Worm (Caenorhabditis elegans): Measurements from ENCODE around the gene C01C4.3.

C01C4.3 gene

DNA sequence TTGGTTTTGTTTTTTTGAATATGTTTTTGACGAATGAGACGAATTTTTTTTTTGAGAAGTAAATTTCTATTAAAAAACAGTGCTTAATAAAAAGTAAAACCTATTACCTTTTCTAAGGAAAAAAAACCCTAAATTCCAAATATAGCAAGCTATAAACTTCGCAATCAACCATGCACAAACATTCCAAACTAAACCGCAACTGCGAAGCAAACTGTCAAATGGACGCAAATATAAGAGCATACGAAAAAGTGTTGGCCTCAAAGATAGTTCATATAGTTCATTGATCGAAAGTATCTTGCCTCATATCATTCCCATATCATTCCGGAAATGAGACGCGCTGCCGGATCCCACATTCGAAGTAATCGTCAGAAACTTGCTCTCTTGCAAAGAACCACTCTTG, at the start of gene C01C4.3:
Gene C01C4.3 (plus strand): TSS at position 301 of the 400 bp plus-strand sequence.
- TF ChIP-seq dao-5 (tag; optimal IDR thresholded peaks at IDR 0.05) (no peak), W03F9.2 (tag; optimal IDR thresholded peaks at IDR 0.05) (no peak)

DNA sequence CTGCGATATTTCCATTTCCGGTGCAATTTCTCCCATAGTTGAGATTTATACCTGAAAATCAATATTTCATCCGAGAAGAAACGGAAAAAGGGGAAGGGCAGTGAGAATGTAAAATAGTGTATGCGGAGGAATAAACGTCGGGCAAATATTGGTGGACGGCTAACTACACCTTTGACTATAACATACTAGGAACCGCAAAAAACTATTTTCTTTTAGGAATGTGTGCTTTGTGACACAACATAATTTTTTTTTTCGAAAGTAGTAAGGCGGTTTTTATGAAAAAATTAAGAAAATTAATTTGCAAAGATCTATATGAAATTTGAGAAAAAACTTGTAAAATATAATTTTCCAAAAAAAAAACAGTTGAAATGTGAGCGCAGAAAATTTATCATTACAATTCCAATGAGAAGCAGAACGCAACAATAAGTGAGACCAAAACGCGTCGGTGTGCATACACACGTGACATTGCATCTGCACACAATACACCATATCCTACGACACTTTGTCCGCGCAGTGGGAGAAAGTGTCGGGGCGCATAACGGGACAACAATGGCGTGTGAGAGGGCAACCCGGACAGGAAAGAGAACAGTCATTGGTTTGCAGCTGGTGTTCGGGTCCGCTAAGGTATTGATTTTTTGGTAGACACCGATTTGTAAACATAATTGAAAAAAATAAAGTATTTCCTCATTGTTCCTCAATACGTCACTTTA, 46.4 kb upstream of the C01C4.3 start, which contains the start of the genes sax-1 and R11G1.2:
Gene sax-1 (minus strand): TSS at position 51 of the 710 bp plus-strand sequence.
Gene R11G1.2 (plus strand): TSS at position 515 of the 710 bp plus-strand sequence.
- no peak for TF ChIP-seq him-1 (tag; optimal IDR thresholded peaks at IDR 0.05)
- peak; percentile 39 for TF ChIP-seq W03F9.2 (tag; optimal IDR thresholded peaks at IDR 0.05)

DNA sequence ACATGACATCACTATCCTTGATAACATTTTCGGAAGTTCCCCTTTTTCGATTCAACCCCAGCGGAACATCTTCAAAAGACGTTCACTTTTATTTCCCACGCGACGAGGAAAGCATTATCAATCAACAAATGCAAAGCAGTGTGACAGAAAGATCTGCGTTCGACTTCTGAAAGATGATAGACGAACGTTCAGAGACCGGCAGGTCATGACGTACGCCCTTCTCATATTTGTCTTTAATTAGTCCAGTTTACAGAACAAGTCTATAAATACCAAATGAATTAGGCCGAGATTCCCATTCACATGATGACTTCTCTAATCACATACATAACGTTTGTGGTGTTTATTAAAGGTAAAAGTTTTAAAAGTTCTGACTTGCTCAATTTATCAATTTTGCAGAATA, 42.1 kb upstream of the C01C4.3 start, which contains the start of gene R11G1.11:
Gene R11G1.11 (plus strand): TSS at position 301 of the 400 bp plus-strand sequence.
- TF ChIP-seq dao-5 (tag; optimal IDR thresholded peaks at IDR 0.05), result no peak
- no peak for TF ChIP-seq W03F9.2 (tag; optimal IDR thresholded peaks at IDR 0.05)
- TF ChIP-seq him-1 (tag; optimal IDR thresholded peaks at IDR 0.05), result no peak

DNA sequence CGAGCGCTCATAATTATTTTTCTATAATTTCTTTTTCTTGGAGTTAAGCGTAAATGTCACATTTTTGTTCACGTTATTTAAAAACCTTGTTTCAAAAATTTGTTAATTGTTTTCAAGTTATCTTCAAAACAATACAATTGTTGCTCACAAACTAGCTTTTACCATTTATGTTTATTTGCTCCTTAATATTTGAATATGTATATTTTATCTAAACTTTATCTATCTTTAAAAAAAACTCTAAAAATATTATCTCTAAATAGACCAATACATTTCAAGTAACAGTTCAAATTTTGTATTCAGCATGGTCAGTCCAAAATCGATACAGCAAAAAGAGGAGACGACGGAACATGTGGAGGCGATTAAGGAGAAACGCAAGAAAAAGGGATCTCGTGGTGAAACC, 40.7 kb upstream of the C01C4.3 start, which contains the start of gene R11G1.7:
Gene R11G1.7 (plus strand): TSS at position 301 of the 400 bp plus-strand sequence.
- no peak for TF ChIP-seq dao-5 (tag; optimal IDR thresholded peaks at IDR 0.05)
- TF ChIP-seq him-1 (tag; optimal IDR thresholded peaks at IDR 0.05), result no peak
- TF ChIP-seq W03F9.2 (tag; optimal IDR thresholded peaks at IDR 0.05), result no peak

DNA sequence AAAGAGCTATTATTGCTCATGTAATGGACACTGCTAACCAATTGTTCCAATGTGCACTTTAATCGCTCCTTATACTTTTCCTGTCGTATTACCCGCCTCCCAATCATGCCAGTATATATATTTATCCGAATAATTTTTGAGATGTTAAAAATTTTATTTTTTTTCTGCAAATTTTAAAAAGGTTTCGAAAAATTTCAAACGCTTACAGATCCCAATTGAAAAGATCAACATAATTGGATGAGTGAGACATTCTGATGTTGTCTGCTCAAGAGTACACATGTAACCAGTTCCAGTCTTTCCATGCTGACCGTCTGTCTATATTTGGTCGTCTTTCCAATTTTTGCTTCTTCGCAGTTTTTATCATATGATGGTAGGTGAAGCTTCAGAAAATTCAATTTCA, 37.5 kb upstream of the C01C4.3 start, which contains the start of gene R11G1.1:
Gene R11G1.1 (plus strand): TSS at position 301 of the 400 bp plus-strand sequence.
- TF ChIP-seq dao-5 (tag; optimal IDR thresholded peaks at IDR 0.05) (no peak), W03F9.2 (tag; optimal IDR thresholded peaks at IDR 0.05) (no peak)

- TF ChIP-seq W03F9.2 (tag; optimal IDR thresholded peaks at IDR 0.05) (no peak), dao-5 (tag; optimal IDR thresholded peaks at IDR 0.05) (no peak), him-1 (tag; optimal IDR thresholded peaks at IDR 0.05) (no peak)
Observed at ce11 chrX:3668842-3669241, 27.9 kb upstream of the C01C4.3 start, which contains the start of gene snet-1. TSS of gene snet-1 (minus strand) at chrX:3668942.

- TF ChIP-seq W03F9.2 (tag; optimal IDR thresholded peaks at IDR 0.05), result no peak
- TF ChIP-seq him-1 (tag; optimal IDR thresholded peaks at IDR 0.05), result no peak
- TF ChIP-seq dao-5 (tag; optimal IDR thresholded peaks at IDR 0.05), result no peak
Observed at ce11 chrX:3671998-3672397, 24.7 kb upstream of the C01C4.3 start, which contains the start of gene C02F12.5. TSS of gene C02F12.5 (minus strand) at chrX:3672098.

DNA sequence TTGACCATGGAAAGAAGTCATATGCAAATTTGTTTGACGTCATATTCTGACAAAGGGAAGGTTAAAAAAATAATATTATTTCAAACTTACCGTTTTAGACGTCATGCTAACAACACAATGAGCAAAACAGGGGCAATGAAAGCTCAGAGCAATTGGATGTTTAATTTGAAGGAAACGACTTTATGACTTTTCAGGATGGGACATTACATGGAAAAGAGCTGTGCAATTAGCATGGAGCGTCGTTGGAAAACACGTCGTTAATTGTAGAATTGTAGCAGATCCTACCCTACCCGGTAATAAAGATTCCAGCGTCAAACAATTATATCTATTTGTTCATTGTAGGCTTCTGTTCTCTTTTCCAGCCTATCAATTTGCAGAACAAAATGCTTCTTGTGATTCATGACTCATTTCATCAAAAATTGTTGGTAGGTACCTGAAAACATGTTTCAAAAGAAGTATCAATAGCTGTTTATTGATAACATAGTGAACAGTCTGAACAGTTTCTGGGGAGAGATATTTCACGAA, 23.1 kb upstream of the C01C4.3 start, which contains the start of gene ceh-63:
Gene ceh-63 (minus strand): TSS at position 475 of the 525 bp plus-strand sequence.
- TF ChIP-seq dao-5 (tag; optimal IDR thresholded peaks at IDR 0.05) (no peak), W03F9.2 (tag; optimal IDR thresholded peaks at IDR 0.05) (no peak), him-1 (tag; optimal IDR thresholded peaks at IDR 0.05) (no peak)

- no peak for TF ChIP-seq him-1 (tag; optimal IDR thresholded peaks at IDR 0.05)
- no peak for TF ChIP-seq W03F9.2 (tag; optimal IDR thresholded peaks at IDR 0.05)
- TF ChIP-seq dao-5 (tag; optimal IDR thresholded peaks at IDR 0.05), result no peak
Observed at ce11 chrX:3678507-3679175, 18.1 kb upstream of the C01C4.3 start, which contains the start of gene tag-52. TSS of gene tag-52 (minus strand) at chrX:3678557.

- TF ChIP-seq dao-5 (tag; optimal IDR thresholded peaks at IDR 0.05), result no peak
- TF ChIP-seq him-1 (tag; optimal IDR thresholded peaks at IDR 0.05), result no peak
- no peak for TF ChIP-seq W03F9.2 (tag; optimal IDR thresholded peaks at IDR 0.05)
Observed at ce11 chrX:3680544-3681214, 16.0 kb upstream of the C01C4.3 start, which contains the start of gene tsp-17. TSS of gene tsp-17 (plus strand) at chrX:3681164.

DNA sequence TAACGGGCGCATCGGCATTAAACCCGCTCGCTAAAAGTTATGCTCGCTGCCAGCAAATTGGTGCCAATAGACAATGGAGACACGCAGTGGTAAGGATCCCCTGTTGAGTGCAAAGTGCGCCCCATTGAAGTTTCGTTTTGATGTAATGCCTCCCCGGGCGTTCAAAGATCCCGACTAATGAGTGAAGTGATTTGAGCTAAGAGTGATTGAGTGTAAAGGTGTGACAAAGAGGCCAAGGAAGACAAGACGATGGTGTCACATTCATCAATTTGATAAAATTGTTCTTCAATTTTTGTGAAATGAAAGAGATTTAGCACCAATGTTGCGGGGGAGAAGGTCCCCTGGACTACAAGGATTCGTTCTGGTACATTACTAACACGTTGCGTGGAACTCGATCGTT, 13.6 kb upstream of the C01C4.3 start:
- TF ChIP-seq dao-5 (tag; optimal IDR thresholded peaks at IDR 0.05) (no peak), W03F9.2 (tag; optimal IDR thresholded peaks at IDR 0.05) (no peak), him-1 (tag; optimal IDR thresholded peaks at IDR 0.05) (no peak)

- TF ChIP-seq W03F9.2 (tag; optimal IDR thresholded peaks at IDR 0.05) (no peak), him-1 (tag; optimal IDR thresholded peaks at IDR 0.05) (no peak), dao-5 (tag; optimal IDR thresholded peaks at IDR 0.05) (no peak)
Observed at ce11 chrX:3686420-3686819, 10.3 kb upstream of the C01C4.3 start.

DNA sequence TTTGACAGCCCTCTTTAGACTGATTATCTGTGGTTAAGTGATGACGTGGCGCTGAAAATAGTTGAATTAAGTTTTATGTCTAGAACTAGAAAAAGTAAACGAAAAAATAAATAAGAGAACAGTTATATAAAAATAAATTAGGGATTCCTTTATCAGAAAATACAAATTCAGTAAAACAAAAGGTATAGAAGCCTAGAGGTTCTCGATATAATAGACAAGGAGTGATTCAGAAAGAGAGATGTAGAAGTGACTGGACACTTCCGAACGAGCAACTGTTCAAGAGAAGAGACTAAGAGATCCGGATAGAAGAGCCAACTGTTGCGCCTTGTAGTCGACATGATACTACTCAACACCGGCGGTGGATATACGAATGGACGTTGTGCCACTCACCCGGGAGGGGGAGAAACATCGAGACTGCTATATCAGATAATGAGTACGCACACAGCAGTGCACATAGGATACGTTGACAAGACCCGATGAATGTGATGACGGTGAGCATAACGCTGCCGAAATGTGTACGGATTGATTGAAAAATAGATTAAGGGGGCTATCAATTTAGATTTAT, 7.5 kb upstream of the C01C4.3 start, which contains the start of gene tag-278:
Gene tag-278 (minus strand): TSS at position 51 of the 565 bp plus-strand sequence.
- TF ChIP-seq W03F9.2 (tag; optimal IDR thresholded peaks at IDR 0.05) (no peak), dao-5 (tag; optimal IDR thresholded peaks at IDR 0.05) (no peak), him-1 (tag; optimal IDR thresholded peaks at IDR 0.05) (no peak)
